In genomic region chr3L:15749276-15749675, dm6 we compare ENCODE assay signal across 1 fruit fly cellular context.
TF ChIP-seq lines count a peak whose summit lies in the region.

No protein-coding gene starts in this region.

TF ChIP-seq in whole organism, prepupa, 60 proteins besides CTCF, POLR2A, EP300 and RAD21 (continued from another document):
- TF ChIP-seq Hr4 (GFP tag; optimal IDR thresholded peaks at IDR 0.05; lab: Kevin White, UChicago) (no peak), CG6854 (GFP tag; optimal IDR thresholded peaks at IDR 0.05; lab: Kevin White, UChicago) (no peak), CG11762 (GFP tag; optimal IDR thresholded peaks at IDR 0.05; lab: Kevin White, UChicago; ENCODE audit: insufficient read depth) (no peak), pdm3 (GFP tag; optimal IDR thresholded peaks at IDR 0.05; lab: Kevin White, UChicago) (no peak), OdsH (GFP tag; optimal IDR thresholded peaks at IDR 0.05; lab: Kevin White, UChicago) (peak; percentile 6), fkh (GFP tag; optimal IDR thresholded peaks at IDR 0.05; lab: Kevin White, UChicago) (peak; percentile 31), CG10669 (GFP tag; optimal IDR thresholded peaks at IDR 0.05; lab: Kevin White, UChicago) (peak; percentile 20), lz (GFP tag; optimal IDR thresholded peaks at IDR 0.05; lab: Kevin White, UChicago) (no peak), acj6 (GFP tag; optimal IDR thresholded peaks at IDR 0.05; lab: Kevin White, UChicago) (peak; percentile 22), CG34406 (GFP tag; optimal IDR thresholded peaks at IDR 0.05; lab: Kevin White, UChicago) (no peak)
